Fruit fly (Drosophila melanogaster): ENCODE measurements around the gene CG31496.

- no peak for TF ChIP-seq psq (optimal IDR thresholded peaks at IDR 0.05)
- no peak for TF ChIP-seq CG8478 (optimal IDR thresholded peaks at IDR 0.05)
- no peak for TF ChIP-seq usp (GFP tag; optimal IDR thresholded peaks at IDR 0.05)
Measured at dm6 chr3R:7349452-7349851, 4.6 kb downstream of the CG31496 start, which contains the start of gene CG43290.

Measured in whole organism.